Worm (Caenorhabditis elegans) whole organism, L1 larva: ENCODE results near the gene C24B5.4.
A peak's percentile ranks its signal among the peaks of the same experiment; 100 is the strongest.

Experiments
- aly-2 ChIP-seq: fragments of 150-350 bp; optimal IDR thresholded peaks from 2 replicates; lab custom pipeline; 2014; ENCODE audit warnings: missing biosample characterization, missing genetic modification characterization
- ama-1 ChIP-seq: fragments of 150-350 bp; optimal IDR thresholded peaks from 2 replicates; lab custom pipeline; 2014
- blmp-1 ChIP-seq: fragments of 150-350 bp; optimal IDR thresholded peaks from 2 replicates; lab custom pipeline; 2014; ENCODE audit warnings: missing biosample characterization, missing genetic modification characterization
- ceh-63 ChIP-seq: fragments of 200-800 bp; sonication (Bioruptor generic); optimal IDR thresholded peaks from 2 replicates; lab custom pipeline; 2018; ENCODE audit warnings: mild to moderate bottlenecking, missing genetic modification characterization, missing compliant biosample characterization
- ceh-82 ChIP-seq, 3 experiments: fragments of 150-350 bp in 1 of 3; sonication (generic microtip) in 2 of 3; optimal IDR thresholded peaks; 2 replicates each; lab custom pipeline; 2014 to 2017; ENCODE audit warnings: missing biosample characterization in 3 of 3, missing genetic modification characterization in 3 of 3
- ceh-90 ChIP-seq: sonication (generic microtip); optimal IDR thresholded peaks from 2 replicates; lab custom pipeline; 2016; ENCODE audit warnings: missing genetic modification characterization, missing compliant biosample characterization
- ces-1 ChIP-seq: fragments of 150-350 bp; optimal IDR thresholded peaks from 2 replicates; lab custom pipeline; 2014; ENCODE audit warnings: missing biosample characterization, missing genetic modification reagents, missing genetic modification characterization
- efl-1 ChIP-seq, 4 experiments: fragments of 150-350 bp; optimal IDR thresholded peaks in 3 of 4; peaks in 1 of 4; 1 replicate in 1 of 4; 2 replicates in 3 of 4; lab custom pipeline; 2014; ENCODE audit warnings: missing biosample characterization in 2 of 4, missing genetic modification characterization in 2 of 4, missing genetic modification reagents in 2 of 4
- egl-27 ChIP-seq, 2 experiments: fragments of 150-350 bp in 1 of 2; sonication (generic microtip); optimal IDR thresholded peaks; 3 replicates each; lab custom pipeline; 2017 to 2018; ENCODE audit warnings: missing biosample characterization in 2 of 2, missing genetic modification characterization in 2 of 2, missing genetic modification reagents in 2 of 2
- elt-3 ChIP-seq, 6 experiments: fragments of 150-350 bp in 1 of 6; sonication (generic microtip); optimal IDR thresholded peaks; 2 replicates each; lab custom pipeline; 2017 to 2018; ENCODE audit warnings: missing biosample characterization in 6 of 6, missing genetic modification characterization in 6 of 6, inconsistent platforms in 1 of 6
- fkh-4 ChIP-seq: sonication (generic microtip); optimal IDR thresholded peaks from 2 replicates; lab custom pipeline; 2016; ENCODE audit warnings: missing compliant biosample characterization, missing genetic modification characterization, borderline replicate concordance
- hlh-4 ChIP-seq: sonication (generic microtip); optimal IDR thresholded peaks from 2 replicates; lab custom pipeline; 2016; ENCODE audit warnings: mild to moderate bottlenecking, missing genetic modification characterization, missing compliant biosample characterization
- hpl-2 ChIP-seq: fragments of 150-350 bp; optimal IDR thresholded peaks from 2 replicates; lab custom pipeline; 2014; ENCODE audit warnings: missing biosample characterization, missing genetic modification reagents, missing genetic modification characterization
- irx-1 ChIP-seq: sonication (generic microtip); optimal IDR thresholded peaks from 2 replicates; lab custom pipeline; 2016; ENCODE audit warnings: missing genetic modification characterization, missing compliant biosample characterization
- jun-1 ChIP-seq: fragments of 150-350 bp; optimal IDR thresholded peaks from 2 replicates; lab custom pipeline; 2014; ENCODE audit warnings: missing biosample characterization, missing genetic modification reagents, missing genetic modification characterization
- lin-35 ChIP-seq, 2 experiments: fragments of 150-350 bp; optimal IDR thresholded peaks; 2 replicates each; lab custom pipeline; 2014; ENCODE audit warnings: missing biosample characterization in 2 of 2, missing genetic modification characterization in 2 of 2, missing genetic modification reagents in 2 of 2
- lsy-2 ChIP-seq, 2 experiments: fragments of 150-350 bp; optimal IDR thresholded peaks; 2 replicates each; lab custom pipeline; 2014; ENCODE audit warnings: missing biosample characterization in 2 of 2, missing genetic modification characterization in 2 of 2
- mdl-1 ChIP-seq, 2 experiments: fragments of 150-350 bp; optimal IDR thresholded peaks; 2 replicates each; lab custom pipeline; 2014 to 2017; ENCODE audit warnings: missing biosample characterization in 2 of 2, missing genetic modification characterization in 2 of 2, inconsistent platforms in 1 of 2
- mef-2 ChIP-seq: fragments of 150-350 bp; optimal IDR thresholded peaks from 2 replicates; lab custom pipeline; 2014; ENCODE audit warnings: missing biosample characterization, missing genetic modification characterization
- mep-1 ChIP-seq: fragments of 150-350 bp; optimal IDR thresholded peaks from 2 replicates; lab custom pipeline; 2014; ENCODE audit warnings: missing biosample characterization, missing genetic modification characterization
- nhr-12 ChIP-seq: sonication (generic microtip); optimal IDR thresholded peaks from 2 replicates; lab custom pipeline; 2017; ENCODE audit warnings: missing biosample characterization, missing genetic modification characterization
- nhr-19 ChIP-seq: fragments of 200-800 bp; sonication (Bioruptor generic); conservative IDR thresholded peaks from 2 replicates; pipeline ENCODE4 v1.3.6; 2022; ENCODE audit warnings: missing genetic modification characterization, missing compliant biosample characterization
- nhr-237 ChIP-seq: fragments of 150-350 bp; optimal IDR thresholded peaks from 2 replicates; lab custom pipeline; 2014; ENCODE audit warnings: missing biosample characterization, missing genetic modification characterization
- nhr-47 ChIP-seq: sonication (generic microtip); optimal IDR thresholded peaks from 2 replicates; lab custom pipeline; 2016; ENCODE audit warnings: mild to moderate bottlenecking, missing genetic modification characterization, moderate library complexity, missing compliant biosample characterization
- nhr-84 ChIP-seq: sonication (generic microtip); optimal IDR thresholded peaks from 2 replicates; lab custom pipeline; 2017; ENCODE audit warnings: missing biosample characterization, missing genetic modification characterization
- pag-3 ChIP-seq: sonication (generic microtip); optimal IDR thresholded peaks from 2 replicates; lab custom pipeline; 2017; ENCODE audit warnings: missing genetic modification characterization, mild to moderate bottlenecking, missing compliant biosample characterization, antibody characterized with exemption, borderline replicate concordance; ENCODE audit not compliant: insufficient read depth
- rnt-1 ChIP-seq: sonication (generic microtip); optimal IDR thresholded peaks from 2 replicates; lab custom pipeline; 2016; ENCODE audit warnings: mild to moderate bottlenecking, missing genetic modification characterization, moderate library complexity, missing compliant biosample characterization
- snu-23 ChIP-seq: sonication (generic microtip); optimal IDR thresholded peaks from 2 replicates; lab custom pipeline; 2016; ENCODE audit warnings: missing genetic modification characterization, missing compliant biosample characterization
- sox-4 ChIP-seq: sonication (generic microtip); optimal IDR thresholded peaks from 2 replicates; lab custom pipeline; 2016; ENCODE audit warnings: missing genetic modification characterization, missing compliant biosample characterization
- sup-37 ChIP-seq: fragments of 200-800 bp; sonication (Bioruptor generic); optimal IDR thresholded peaks from 2 replicates; lab custom pipeline; 2018; ENCODE audit warnings: mild to moderate bottlenecking, missing genetic modification characterization, missing compliant biosample characterization
- unc-130 ChIP-seq: fragments of 150-350 bp; optimal IDR thresholded peaks from 2 replicates; lab custom pipeline; 2017; ENCODE audit warnings: missing biosample characterization, missing genetic modification characterization, inconsistent platforms
- unc-30 ChIP-seq: sonication (generic microtip); optimal IDR thresholded peaks from 2 replicates; lab custom pipeline; 2017; ENCODE audit warnings: missing biosample characterization, missing genetic modification characterization
- unc-62 ChIP-seq: fragments of 150-350 bp; optimal IDR thresholded peaks from 2 replicates; lab custom pipeline; 2014; ENCODE audit warnings: missing biosample characterization, missing genetic modification reagents, missing genetic modification characterization
- unc-86 ChIP-seq: sonication (generic microtip); optimal IDR thresholded peaks from 2 replicates; lab custom pipeline; 2016; ENCODE audit warnings: missing genetic modification characterization, missing compliant biosample characterization
- unc-98 ChIP-seq: fragments of 200-800 bp; sonication (Bioruptor generic); IDR thresholded peaks from 2 replicates; pipeline ENCODE4 v1.3.6; 2022; ENCODE audit warnings: missing genetic modification characterization, missing compliant biosample characterization
- xbp-1 ChIP-seq: sonication (generic microtip); optimal IDR thresholded peaks from 2 replicates; lab custom pipeline; 2016; ENCODE audit warnings: missing genetic modification characterization, missing compliant biosample characterization
- zag-1 ChIP-seq: fragments of 150-350 bp; optimal IDR thresholded peaks from 2 replicates; lab custom pipeline; 2014; ENCODE audit warnings: missing biosample characterization, missing genetic modification characterization
- ztf-11 ChIP-seq, 2 experiments: sonication (generic microtip); optimal IDR thresholded peaks; 2 replicates each; lab custom pipeline; 2016 to 2017; ENCODE audit warnings: missing genetic modification characterization in 2 of 2, missing biosample characterization in 1 of 2, missing compliant biosample characterization in 1 of 2

Gene C24B5.4

ce11 chrV:9220444-9220843 lies 23.3 kb upstream of the C24B5.4 start (continued):
- peak in 2 of 3 experiments; percentile 45 to 68 for TF ChIP-seq ceh-82 (tag; optimal IDR thresholded peaks at IDR 0.05; lab: Kevin White, UChicago)
- TF ChIP-seq ama-1 (lab: Kevin White, UChicago), result no peak
- TF ChIP-seq aly-2 (tag; lab: Kevin White, UChicago), result no peak
- no peak for TF ChIP-seq hlh-4 (tag; lab: Kevin White, UChicago)
- no peak for TF ChIP-seq sox-4 (tag; lab: Kevin White, UChicago)
- TF ChIP-seq zag-1, result no peak
- TF ChIP-seq xbp-1 (tag; lab: Kevin White, UChicago), result peak; percentile 17
- peak; percentile 20 for TF ChIP-seq mep-1 (tag; lab: Kevin White, UChicago)
- peak; percentile 29 for TF ChIP-seq unc-86 (tag; lab: Kevin White, UChicago)
- peak in 1 of 2 experiments; percentile 23 for TF ChIP-seq mdl-1 (tag; optimal IDR thresholded peaks at IDR 0.05; lab: Kevin White, UChicago)
- TF ChIP-seq elt-3 (tag; optimal IDR thresholded peaks at IDR 0.05; lab: Kevin White, UChicago), result no peak
- TF ChIP-seq nhr-237 (tag; lab: Kevin White, UChicago), result no peak
- TF ChIP-seq mef-2, result no peak
- TF ChIP-seq sup-37 (GFP tag; lab: Kevin White, UChicago), result no peak
- no peak for TF ChIP-seq ztf-11 (tag; optimal IDR thresholded peaks at IDR 0.05; lab: Kevin White, UChicago)
- TF ChIP-seq ceh-63 (GFP tag; lab: Kevin White, UChicago), result no peak
- TF ChIP-seq rnt-1 (tag; lab: Kevin White, UChicago), result peak; percentile 33
- peak; percentile 50 for TF ChIP-seq snu-23
- TF ChIP-seq hpl-2 (GFP tag; lab: Kevin White, UChicago), result no peak
- TF ChIP-seq blmp-1 (tag; lab: Kevin White, UChicago), result peak; percentile 62
- no peak for TF ChIP-seq unc-30 (tag; lab: Kevin White, UChicago)
- peak; percentile 50 for TF ChIP-seq nhr-47 (tag; lab: Kevin White, UChicago)
- no peak for TF ChIP-seq unc-98 (GFP tag; lab: Robert Waterston, UW)
- no peak for TF ChIP-seq irx-1 (tag; lab: Kevin White, UChicago)
- no peak for TF ChIP-seq jun-1 (tag; lab: Kevin White, UChicago)
- no peak for TF ChIP-seq ceh-90 (tag; lab: Kevin White, UChicago)
- no peak for TF ChIP-seq nhr-12 (tag; lab: Kevin White, UChicago)
- TF ChIP-seq nhr-84 (tag; lab: Kevin White, UChicago), result no peak
- no peak for TF ChIP-seq ces-1 (GFP tag; lab: Kevin White, UChicago)
- no peak for TF ChIP-seq egl-27 (tag; optimal IDR thresholded peaks at IDR 0.05; lab: Kevin White, UChicago)
- TF ChIP-seq unc-62 (GFP tag; lab: Kevin White, UChicago), result no peak
- TF ChIP-seq lsy-2 (tag; optimal IDR thresholded peaks at IDR 0.05; lab: Kevin White, UChicago), result peak; percentile 36 to 74
- TF ChIP-seq nhr-19 (GFP tag; lab: Robert Waterston, UW), result peak; percentile 37; the same call in 1 of the 2 replicates
- TF ChIP-seq lin-35 (GFP tag; optimal IDR thresholded peaks at IDR 0.05; lab: Kevin White, UChicago), result peak; percentile 87 to 95
- TF ChIP-seq fkh-4 (tag; lab: Kevin White, UChicago), result no peak
- TF ChIP-seq pag-3 (tag; lab: Kevin White, UChicago), result no peak

ce11 chrV:9219390-9219733 lies 22.2 kb upstream of the C24B5.4 start:
- TF ChIP-seq ceh-90 (tag; lab: Kevin White, UChicago) (no peak), efl-1 (optimal IDR thresholded peaks at IDR 0.05; lab: Kevin White, UChicago) (no peak), efl-1 (GFP tag; optimal IDR thresholded peaks at IDR 0.05 in 1 of 2; lab: Kevin White, UChicago) (peak in 1 of 2 experiments; percentile 90), unc-130 (tag; lab: Kevin White, UChicago) (no peak), ceh-63 (GFP tag; lab: Kevin White, UChicago) (no peak)
